Fruit fly (Drosophila melanogaster) whole organism, embryonic: ENCODE data around the gene CG42758.

Experiments
- Atf6 ChIP-seq: fragments of 200-800 bp; sonication (Bioruptor generic); IDR thresholded peaks from 2 replicates; pipeline ENCODE4 v1.3.6; 2022; ENCODE audit warnings: missing biosample characterization, missing genetic modification characterization
- Bgb ChIP-seq: fragments of 200-800 bp; sonication (Bioruptor generic); IDR thresholded peaks from 2 replicates; pipeline ENCODE4 v1.3.6; 2022; ENCODE audit warnings: missing biosample characterization, missing genetic modification characterization; ENCODE audit not compliant: partially characterized antibody
- CG10147 ChIP-seq: fragments of 200-800 bp; sonication (Bioruptor generic); optimal IDR thresholded peaks from 2 replicates; lab custom pipeline; 2019; ENCODE audit warnings: missing biosample characterization, mild to moderate bottlenecking, missing genetic modification characterization, moderate library complexity
- CG10267 ChIP-seq: fragments of 200-800 bp; sonication (Bioruptor generic); optimal IDR thresholded peaks from 2 replicates; lab custom pipeline; 2018; ENCODE audit warnings: missing biosample characterization, mild to moderate bottlenecking, missing genetic modification characterization, moderate library complexity
- CG10565 ChIP-seq: fragments of 200-800 bp; sonication (Bioruptor generic); optimal IDR thresholded peaks from 3 replicates; lab custom pipeline; 2016; ENCODE audit warnings: missing biosample characterization, mild to moderate bottlenecking, missing genetic modification characterization
- CG11696 ChIP-seq: fragments of 200-800 bp; sonication (Bioruptor generic); IDR thresholded peaks from 2 replicates; pipeline ENCODE4 v1.3.6; 2022; ENCODE audit warnings: missing biosample characterization, missing genetic modification characterization
- CG12769 ChIP-seq: fragments of 200-800 bp; sonication (Bioruptor generic); optimal IDR thresholded peaks from 2 replicates; lab custom pipeline; 2019; ENCODE audit warnings: missing biosample characterization, mild to moderate bottlenecking, missing genetic modification characterization, moderate library complexity
- CG13775 ChIP-seq: fragments of 200-800 bp; sonication (Bioruptor generic); optimal IDR thresholded peaks from 3 replicates; lab custom pipeline; 2017; ENCODE audit warnings: missing biosample characterization, mild to moderate bottlenecking, missing genetic modification characterization
- CG13894 ChIP-seq: fragments of 200-800 bp; sonication (Bioruptor generic); optimal IDR thresholded peaks from 3 replicates; lab custom pipeline; 2018; ENCODE audit warnings: missing biosample characterization, mild to moderate bottlenecking, missing genetic modification characterization, moderate library complexity
- CG15073 ChIP-seq: fragments of 200-800 bp; sonication (Bioruptor generic); optimal IDR thresholded peaks from 2 replicates; lab custom pipeline; 2016; ENCODE audit warnings: missing biosample characterization, missing genetic modification characterization
- CG16813 ChIP-seq: fragments of 200-800 bp; sonication (Bioruptor generic); IDR thresholded peaks from 3 replicates; pipeline ENCODE4 v1.3.6; 2022; ENCODE audit warnings: missing biosample characterization, missing genetic modification characterization; ENCODE audit not compliant: partially characterized antibody
- CG30020 ChIP-seq: fragments of 200-800 bp; optimal IDR thresholded peaks from 2 replicates; lab custom pipeline; 2019; ENCODE audit warnings: missing biosample characterization, mild to moderate bottlenecking, missing genetic modification characterization, moderate library complexity
- CG31365 ChIP-seq: fragments of 200-800 bp; sonication (Bioruptor generic); optimal IDR thresholded peaks from 2 replicates; lab custom pipeline; 2018; ENCODE audit warnings: missing biosample characterization, mild to moderate bottlenecking, missing genetic modification characterization
- CG31388 ChIP-seq: fragments of 200-800 bp; sonication (Bioruptor generic); optimal IDR thresholded peaks from 2 replicates; lab custom pipeline; 2016; ENCODE audit warnings: missing biosample characterization, missing genetic modification characterization
- CG34376 ChIP-seq: fragments of 200-800 bp; sonication (Bioruptor generic); optimal IDR thresholded peaks from 2 replicates; lab custom pipeline; 2018; ENCODE audit warnings: missing biosample characterization, mild to moderate bottlenecking, missing genetic modification characterization
- CG3726 ChIP-seq: fragments of 200-800 bp; sonication (Bioruptor generic); IDR thresholded peaks from 3 replicates; pipeline ENCODE4, ENCODE4 v1.3.6; 2022; ENCODE audit warnings: missing biosample characterization, missing genetic modification characterization
- CG4282 ChIP-seq: fragments of 200-800 bp; sonication (Bioruptor generic); optimal IDR thresholded peaks from 2 replicates; lab custom pipeline; 2016; ENCODE audit warnings: missing biosample characterization, missing genetic modification characterization
- CG6791 ChIP-seq: fragments of 200-800 bp; sonication (Bioruptor generic); IDR thresholded peaks from 3 replicates; pipeline ENCODE4 v1.3.6; 2022; ENCODE audit warnings: missing biosample characterization, missing genetic modification characterization; ENCODE audit not compliant: partially characterized antibody
- Dbx ChIP-seq: fragments of 200-800 bp; sonication (Bioruptor generic); IDR thresholded peaks from 3 replicates; pipeline ENCODE4 v1.3.6; 2022; ENCODE audit warnings: missing biosample characterization, missing genetic modification characterization
- Dp ChIP-seq: fragments of 200-800 bp; sonication (Bioruptor generic); optimal IDR thresholded peaks from 2 replicates; lab custom pipeline; 2018; ENCODE audit warnings: missing biosample characterization, mild to moderate bottlenecking, missing genetic modification characterization, moderate library complexity
- ERR ChIP-seq: fragments of 200-800 bp; sonication (Bioruptor generic); optimal IDR thresholded peaks from 2 replicates; lab custom pipeline; 2016; ENCODE audit warnings: missing biosample characterization, missing genetic modification characterization
- Fer1 ChIP-seq: fragments of 200-800 bp; sonication (Bioruptor generic); optimal IDR thresholded peaks from 2 replicates; lab custom pipeline; 2017; ENCODE audit warnings: missing biosample characterization, mild to moderate bottlenecking, missing genetic modification characterization
- Fer3 ChIP-seq: fragments of 200-800 bp; sonication (Bioruptor generic); optimal IDR thresholded peaks from 2 replicates; lab custom pipeline; 2018; ENCODE audit warnings: missing biosample characterization, mild to moderate bottlenecking, missing genetic modification characterization, moderate library complexity
- Hr39 ChIP-seq: fragments of >200 bp; optimal IDR thresholded peaks from 2 replicates; lab custom pipeline; 2017
- Lpt ChIP-seq: fragments of >200 bp; optimal IDR thresholded peaks from 2 replicates; lab custom pipeline; 2018; ENCODE audit warnings: missing biosample characterization, missing genetic modification characterization
- Ravus ChIP-seq: fragments of 200-800 bp; sonication (Bioruptor generic); IDR thresholded peaks from 2 replicates; pipeline ENCODE4 v1.3.6; 2022; ENCODE audit warnings: missing biosample characterization, missing genetic modification characterization
- Spps ChIP-seq: fragments of 200-800 bp; sonication (Bioruptor generic); optimal IDR thresholded peaks from 2 replicates; lab custom pipeline; 2018; ENCODE audit warnings: missing biosample characterization, mild to moderate bottlenecking, missing genetic modification characterization
- Usf ChIP-seq: fragments of 200-800 bp; sonication (Bioruptor generic); optimal IDR thresholded peaks from 2 replicates; lab custom pipeline; 2017; ENCODE audit warnings: missing genotype, missing biosample characterization, missing genetic modification characterization
- YL-1 ChIP-seq: fragments of 200-800 bp; sonication (Bioruptor generic); optimal IDR thresholded peaks from 3 replicates; lab custom pipeline; 2017; ENCODE audit warnings: missing biosample characterization, mild to moderate bottlenecking, missing genetic modification characterization
- cato ChIP-seq: fragments of 200-800 bp; sonication (Bioruptor generic); optimal IDR thresholded peaks from 2 replicates; lab custom pipeline; 2016; ENCODE audit warnings: missing biosample characterization, missing genetic modification characterization, borderline replicate concordance
- cg ChIP-seq: fragments of 200-800 bp; sonication (Bioruptor generic); optimal IDR thresholded peaks from 3 replicates; lab custom pipeline; 2019; ENCODE audit warnings: missing biosample characterization, mild to moderate bottlenecking, missing genetic modification characterization, moderate library complexity
- crol ChIP-seq: fragments of 200-800 bp; sonication (Bioruptor generic); IDR thresholded peaks from 2 replicates; pipeline ENCODE4 v1.3.6; 2022; ENCODE audit warnings: missing biosample characterization, missing genetic modification characterization
- dm ChIP-seq: fragments of 200-800 bp; sonication (Bioruptor generic); optimal IDR thresholded peaks from 3 replicates; lab custom pipeline; 2016; ENCODE audit warnings: missing biosample characterization, missing genetic modification characterization
- dmrt11E ChIP-seq: fragments of 200-800 bp; sonication (Bioruptor generic); optimal IDR thresholded peaks from 3 replicates; lab custom pipeline; 2018; ENCODE audit warnings: missing biosample characterization, mild to moderate bottlenecking, missing genetic modification characterization, moderate library complexity
- fu2 ChIP-seq: fragments of 200-800 bp; sonication (Bioruptor generic); optimal IDR thresholded peaks from 2 replicates; lab custom pipeline; 2016; ENCODE audit warnings: missing biosample characterization, missing genetic modification characterization
- gem ChIP-seq: fragments of 200-800 bp; sonication (Bioruptor generic); optimal IDR thresholded peaks from 2 replicates; lab custom pipeline; 2019; ENCODE audit warnings: missing biosample characterization, mild to moderate bottlenecking, missing genetic modification characterization, moderate library complexity
- grau ChIP-seq: fragments of 200-800 bp; optimal IDR thresholded peaks from 3 replicates; lab custom pipeline; 2019; ENCODE audit warnings: missing biosample characterization, mild to moderate bottlenecking, missing genetic modification characterization, moderate library complexity
- hth ChIP-seq: fragments of >200 bp; optimal IDR thresholded peaks from 2 replicates; lab custom pipeline; 2017; ENCODE audit warnings: inconsistent platforms
- kah ChIP-seq: fragments of 200-800 bp; sonication (Bioruptor generic); optimal IDR thresholded peaks from 2 replicates; lab custom pipeline; 2018; ENCODE audit warnings: missing biosample characterization, mild to moderate bottlenecking, missing genetic modification characterization
- kay ChIP-seq: fragments of 200-800 bp; sonication (Bioruptor generic); optimal IDR thresholded peaks from 2 replicates; lab custom pipeline; 2016; ENCODE audit warnings: missing biosample characterization, missing genetic modification characterization
- ken ChIP-seq: fragments of 200-800 bp; sonication (Bioruptor generic); IDR thresholded peaks from 3 replicates; pipeline ENCODE4 v1.3.6; 2022; ENCODE audit warnings: missing biosample characterization, missing genetic modification characterization
- lilli ChIP-seq: fragments of 200-800 bp; sonication (Bioruptor generic); optimal IDR thresholded peaks from 3 replicates; lab custom pipeline; 2016; ENCODE audit warnings: missing biosample characterization, missing genetic modification characterization
- maf-S ChIP-seq: fragments of 200-800 bp; sonication (Bioruptor generic); optimal IDR thresholded peaks from 2 replicates; lab custom pipeline; 2016; ENCODE audit warnings: missing biosample characterization, missing genetic modification characterization
- nmo ChIP-seq: fragments of 200-800 bp; sonication (Bioruptor generic); optimal IDR thresholded peaks from 2 replicates; lab custom pipeline; 2018; ENCODE audit warnings: missing biosample characterization, mild to moderate bottlenecking, missing genetic modification characterization, moderate library complexity
- sd ChIP-seq: fragments of 200-800 bp; sonication (Bioruptor generic); optimal IDR thresholded peaks from 3 replicates; lab custom pipeline; 2018; ENCODE audit warnings: missing biosample characterization, mild to moderate bottlenecking, missing genetic modification characterization, moderate library complexity
- sens ChIP-seq: fragments of 200-800 bp; sonication (Bioruptor generic); peaks from one replicate; lab custom pipeline; 2016; ENCODE audit warnings: missing biosample characterization, missing genetic modification characterization
- slp2 ChIP-seq: fragments of 200-800 bp; sonication (Bioruptor generic); optimal IDR thresholded peaks from 2 replicates; lab custom pipeline; 2016; ENCODE audit warnings: missing biosample characterization, missing genetic modification characterization
- ssp ChIP-seq: fragments of 200-800 bp; sonication (Bioruptor generic); IDR thresholded peaks from 2 replicates; pipeline ENCODE4 v1.3.6; 2022; ENCODE audit warnings: missing biosample characterization, missing genetic modification characterization
- tap ChIP-seq: fragments of 200-800 bp; optimal IDR thresholded peaks from 3 replicates; lab custom pipeline; 2019; ENCODE audit warnings: missing biosample characterization, mild to moderate bottlenecking, missing genetic modification characterization, moderate library complexity
- tna ChIP-seq: fragments of 200-800 bp; sonication (Bioruptor generic); IDR thresholded peaks from 2 replicates; pipeline ENCODE4 v1.3.6; 2022; ENCODE audit warnings: missing biosample characterization, missing genetic modification characterization; ENCODE audit not compliant: partially characterized antibody
- zen ChIP-seq: fragments of 200-800 bp; sonication (Bioruptor generic); optimal IDR thresholded peaks from 3 replicates; lab custom pipeline; 2018; ENCODE audit warnings: missing biosample characterization, mild to moderate bottlenecking, missing genetic modification characterization, moderate library complexity

CG42758 gene

dm6 chr3L:14537435-14537991 lies 29.7 kb upstream of the CG42758 start, which contains the start of gene Mpcp2 (continued):
- peak; percentile 14 for TF ChIP-seq gem (tag; lab: Kevin White, UChicago)
- no peak for TF ChIP-seq Lpt (GFP tag; lab: Kevin White, UChicago)
- TF ChIP-seq CG16813 (GFP tag; lab: Robert Waterston, UW): peak; percentile 44; the same call in 1 of the 3 replicates
- TF ChIP-seq CG6791 (GFP tag; lab: Robert Waterston, UW): peak; percentile 53; the same call in 1 of the 3 replicates
- no peak for TF ChIP-seq Hr39 (lab: Kevin White, UChicago)
- TF ChIP-seq zen (tag; lab: Kevin White, UChicago): peak; percentile 55
- TF ChIP-seq ken (GFP tag; lab: Robert Waterston, UW): no peak
- peak; percentile 9 for TF ChIP-seq CG13775 (GFP tag; lab: Kevin White, UChicago)
- no peak for TF ChIP-seq slp2 (GFP tag; lab: Kevin White, UChicago)
- TF ChIP-seq Atf6 (GFP tag; lab: Robert Waterston, UW): 0 out of 2 replicates have a peak, but pooled peaks have one; percentile 26
- TF ChIP-seq cg (GFP tag; lab: Kevin White, UChicago): no peak
- peak; percentile 46 for TF ChIP-seq CG34376 (GFP tag; lab: Kevin White, UChicago)
- TF ChIP-seq Fer1 (GFP tag; lab: Kevin White, UChicago): peak; percentile 71
- peak; percentile 17 for TF ChIP-seq kah (GFP tag; lab: Kevin White, UChicago)
- peak; percentile 77 for TF ChIP-seq sens (GFP tag; lab: Kevin White, UChicago)
- TF ChIP-seq ssp: no peak
- TF ChIP-seq Spps (tag; lab: Kevin White, UChicago): peak; percentile 30
- TF ChIP-seq hth (lab: Kevin White, UChicago): no peak
- TF ChIP-seq ERR (GFP tag; lab: Kevin White, UChicago): peak; percentile 33
- TF ChIP-seq Fer3 (tag; lab: Kevin White, UChicago): no peak
- TF ChIP-seq Dbx: peak; percentile 54; the same call in 1 of the 3 replicates
- peak; percentile 17 for TF ChIP-seq CG31365
- TF ChIP-seq CG3726 (GFP tag; lab: Robert Waterston, UW): no peak
- peak; percentile 9 for TF ChIP-seq CG30020 (tag; lab: Kevin White, UChicago)
- peak; percentile 88 for TF ChIP-seq sd
- TF ChIP-seq grau (tag; lab: Kevin White, UChicago): peak; percentile 47
- peak; percentile 40; the same call in 1 of the 2 replicates for TF ChIP-seq tna (GFP tag; lab: Robert Waterston, UW)
- peak; percentile 46 for TF ChIP-seq CG10147
- TF ChIP-seq cato (GFP tag; lab: Kevin White, UChicago): no peak
- peak; percentile 72 for TF ChIP-seq Bgb
- no peak for TF ChIP-seq Ravus
- peak; percentile 26 for TF ChIP-seq lilli (GFP tag; lab: Kevin White, UChicago)
- peak; percentile 22 for TF ChIP-seq tap (tag; lab: Kevin White, UChicago)
- TF ChIP-seq fu2 (GFP tag; lab: Kevin White, UChicago): peak; percentile 6
- peak; percentile 68 for TF ChIP-seq CG12769 (tag; lab: Kevin White, UChicago)
- peak; percentile 15 for TF ChIP-seq CG4282 (GFP tag; lab: Kevin White, UChicago)
- TF ChIP-seq CG15073 (GFP tag; lab: Kevin White, UChicago): no peak
- TF ChIP-seq nmo (GFP tag; lab: Kevin White, UChicago): peak; percentile 59
- no peak for TF ChIP-seq CG10565 (GFP tag; lab: Kevin White, UChicago)
- peak; percentile 59 for TF ChIP-seq Dp (GFP tag; lab: Kevin White, UChicago)
- peak; percentile 59 for TF ChIP-seq CG10267
- TF ChIP-seq maf-S (GFP tag; lab: Kevin White, UChicago): no peak
- no peak for TF ChIP-seq dmrt11E (tag; lab: Kevin White, UChicago)
- peak; percentile 34 for TF ChIP-seq dm
- TF ChIP-seq kay: peak; percentile 27
- TF ChIP-seq Usf (GFP tag; lab: Kevin White, UChicago): no peak
- TF ChIP-seq CG13894 (tag; lab: Kevin White, UChicago): peak; percentile 78
- peak; percentile 96 for TF ChIP-seq crol (GFP tag; lab: Robert Waterston, UW)
- TF ChIP-seq CG11696 (GFP tag; lab: Robert Waterston, UW): no peak
- TF ChIP-seq CG31388 (GFP tag; lab: Kevin White, UChicago): no peak
- TF ChIP-seq YL-1 (GFP tag; lab: Kevin White, UChicago): peak; percentile 98
